Fruit fly (Drosophila melanogaster): ENCODE data around the gene Vha68-3.
A peak's percentile ranks its signal among the peaks of the same experiment; 100 is the strongest.

The Vha68-3 gene

dm6 chr2L:13005304-13005703 lies 26.7 kb downstream of the Vha68-3 start:
- TF ChIP-seq CG11617 (GFP tag; optimal IDR thresholded peaks at IDR 0.05) (no peak), ovo (GFP tag; optimal IDR thresholded peaks at IDR 0.05) (no peak), CG5204 (GFP tag; optimal IDR thresholded peaks at IDR 0.05) (no peak), Hr96 (GFP tag; optimal IDR thresholded peaks at IDR 0.05) (no peak), kay (GFP tag; ENCODE audit: borderline replicate concordance) (no peak), bab1 (GFP tag; optimal IDR thresholded peaks at IDR 0.05) (no peak), CG33017 (tag; optimal IDR thresholded peaks at IDR 0.05) (no peak), cic (GFP tag; optimal IDR thresholded peaks at IDR 0.05) (no peak), pad (GFP tag; optimal IDR thresholded peaks at IDR 0.05) (no peak), tj (GFP tag; optimal IDR thresholded peaks at IDR 0.05) (no peak), Crg-1 (GFP tag; optimal IDR thresholded peaks at IDR 0.05) (no peak), CG7101 (tag; optimal IDR thresholded peaks at IDR 0.05) (no peak), CG14711 (tag; optimal IDR thresholded peaks at IDR 0.05) (no peak), cnc (optimal IDR thresholded peaks at IDR 0.05) (no peak), CG7045 (GFP tag; optimal IDR thresholded peaks at IDR 0.05) (no peak), Mnt (GFP tag; optimal IDR thresholded peaks at IDR 0.05) (no peak), CG12768 (GFP tag; optimal IDR thresholded peaks at IDR 0.05) (no peak), toe (GFP tag; optimal IDR thresholded peaks at IDR 0.05) (no peak), CG1620 (GFP tag; optimal IDR thresholded peaks at IDR 0.05) (no peak), Clk (GFP tag; optimal IDR thresholded peaks at IDR 0.05) (no peak)

DNA sequence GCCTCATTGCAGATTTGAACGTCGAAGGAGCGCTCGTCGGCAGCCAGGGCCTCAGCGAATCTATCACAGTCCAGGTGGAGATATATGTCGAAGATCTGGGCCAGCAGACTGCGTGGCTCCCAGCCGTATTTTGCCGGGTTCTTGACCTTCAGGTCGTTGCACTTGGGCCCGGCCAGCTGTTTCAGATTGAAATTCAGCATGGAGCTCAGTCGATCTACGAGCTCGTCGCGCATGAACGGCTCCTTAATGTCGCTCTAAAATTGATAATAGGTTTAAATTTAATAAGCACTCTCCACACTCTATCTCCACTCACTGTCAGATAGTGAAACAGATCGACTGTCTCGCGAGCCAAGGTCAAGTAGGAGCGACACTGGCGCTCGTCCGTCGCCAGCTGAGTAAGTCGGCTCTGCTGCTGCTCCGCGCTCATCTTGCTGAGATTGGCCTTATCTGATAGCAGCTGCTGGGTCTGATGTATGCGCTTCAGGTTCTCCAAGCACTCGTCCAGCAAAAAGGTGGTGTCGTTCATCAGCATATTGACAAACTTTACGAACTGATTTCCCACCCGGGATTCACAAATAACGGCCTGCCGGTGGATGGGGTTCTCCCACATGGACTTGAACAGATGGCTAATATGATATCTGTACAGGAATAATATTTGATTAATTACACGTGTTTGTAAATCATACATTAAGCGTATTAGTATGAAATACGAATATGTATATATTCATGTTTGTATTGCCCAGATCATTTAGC lies 35.6 kb downstream of the Vha68-3 start:
- TF ChIP-seq Hr96 (GFP tag; optimal IDR thresholded peaks at IDR 0.05): no peak
- TF ChIP-seq CG7101 (tag; optimal IDR thresholded peaks at IDR 0.05): no peak
- TF ChIP-seq pad (GFP tag; optimal IDR thresholded peaks at IDR 0.05): no peak
- peak; percentile 10 for TF ChIP-seq cic (GFP tag; optimal IDR thresholded peaks at IDR 0.05)
- TF ChIP-seq toe (GFP tag; optimal IDR thresholded peaks at IDR 0.05): no peak
- TF ChIP-seq CG11617 (GFP tag; optimal IDR thresholded peaks at IDR 0.05): no peak
- no peak for TF ChIP-seq tj (GFP tag; optimal IDR thresholded peaks at IDR 0.05)
- TF ChIP-seq CG5204 (GFP tag; optimal IDR thresholded peaks at IDR 0.05): no peak

DNA sequence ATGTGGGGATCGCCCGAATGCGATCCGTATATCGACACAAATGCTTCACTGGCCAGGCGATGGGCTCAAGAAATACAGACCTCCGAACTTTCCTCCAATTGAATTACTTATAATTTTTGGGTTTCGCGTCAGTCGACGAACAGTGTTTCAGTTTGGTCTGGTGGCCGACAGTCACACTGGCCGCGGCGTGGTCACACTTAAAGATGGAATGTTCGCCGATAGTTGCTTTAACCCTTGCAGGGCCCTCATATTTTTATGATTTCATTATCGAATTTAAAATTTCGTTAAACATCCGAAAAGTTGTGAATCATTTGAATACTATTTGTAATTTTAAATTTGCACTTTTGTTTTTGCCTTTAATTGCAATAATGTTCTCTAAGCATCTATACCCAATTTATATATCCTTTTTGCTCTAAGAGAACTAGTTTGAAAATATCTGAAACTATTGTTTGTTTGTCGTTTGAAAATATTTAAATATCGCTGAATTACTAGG lies 40.5 kb downstream of the Vha68-3 start, which contains the start of gene Ube4B:
TSS of gene Ube4B (minus strand) at position 443 of the 493 bp plus-strand sequence.
- peak; percentile 27 for TF ChIP-seq Crg-1 (GFP tag; optimal IDR thresholded peaks at IDR 0.05)
- peak; percentile 18 for TF ChIP-seq CG14711 (tag; optimal IDR thresholded peaks at IDR 0.05)
- no peak for TF ChIP-seq cnc (optimal IDR thresholded peaks at IDR 0.05)
- peak; percentile 61 for TF ChIP-seq Mnt (GFP tag; optimal IDR thresholded peaks at IDR 0.05)
- TF ChIP-seq CG33017 (tag; optimal IDR thresholded peaks at IDR 0.05): peak; percentile 31
- no peak for TF ChIP-seq tj (GFP tag; optimal IDR thresholded peaks at IDR 0.05)
- no peak for TF ChIP-seq Hr96 (GFP tag; optimal IDR thresholded peaks at IDR 0.05)
- TF ChIP-seq ovo (GFP tag; optimal IDR thresholded peaks at IDR 0.05): no peak
- TF ChIP-seq pad (GFP tag; optimal IDR thresholded peaks at IDR 0.05): peak; percentile 32
- TF ChIP-seq CG11617 (GFP tag; optimal IDR thresholded peaks at IDR 0.05): peak; percentile 43
- no peak for TF ChIP-seq toe (GFP tag; optimal IDR thresholded peaks at IDR 0.05)
- TF ChIP-seq CG5204 (GFP tag; optimal IDR thresholded peaks at IDR 0.05): no peak
- TF ChIP-seq kay (GFP tag; ENCODE audit: borderline replicate concordance): no peak
- TF ChIP-seq CG1620 (GFP tag; optimal IDR thresholded peaks at IDR 0.05): peak; percentile 59
- TF ChIP-seq bab1 (GFP tag; optimal IDR thresholded peaks at IDR 0.05): peak; percentile 59
- TF ChIP-seq Clk (GFP tag; optimal IDR thresholded peaks at IDR 0.05): peak; percentile 21
- TF ChIP-seq CG12768 (GFP tag; optimal IDR thresholded peaks at IDR 0.05): peak; percentile 51
- peak; percentile 24 for TF ChIP-seq cic (GFP tag; optimal IDR thresholded peaks at IDR 0.05)
- TF ChIP-seq CG7045 (GFP tag; optimal IDR thresholded peaks at IDR 0.05): peak; percentile 17
- TF ChIP-seq CG7101 (tag; optimal IDR thresholded peaks at IDR 0.05): peak; percentile 70

dm6 chr2L:13021020-13021781 lies 42.6 kb downstream of the Vha68-3 start, which contains the start of gene CG9933:
Gene CG9933 (minus strand): TSS chr2L:13021312.
- TF ChIP-seq cnc (optimal IDR thresholded peaks at IDR 0.05) (no peak), ovo (GFP tag; optimal IDR thresholded peaks at IDR 0.05) (peak; percentile 23)

DNA sequence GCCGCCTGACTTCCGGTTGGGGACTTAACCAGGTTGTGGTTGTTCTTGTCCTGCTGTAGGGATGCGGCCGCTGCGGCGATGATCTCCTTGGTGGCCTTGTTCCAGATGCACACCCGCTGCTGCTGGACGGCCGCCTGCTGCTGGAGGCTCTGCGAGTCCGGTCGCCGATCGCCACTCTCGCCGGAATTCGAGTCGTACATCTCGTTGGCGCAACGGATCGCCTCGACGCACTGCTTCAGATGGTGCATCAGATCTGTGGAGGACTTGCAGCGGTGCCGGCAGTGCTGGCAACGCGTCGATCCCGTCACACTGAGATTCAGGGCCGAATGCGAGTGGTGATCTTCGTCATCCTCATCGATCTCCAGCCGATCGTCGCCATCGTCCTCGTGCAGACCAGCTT lies 50.3 kb downstream of the Vha68-3 start:
- no peak for TF ChIP-seq CG12768 (GFP tag; optimal IDR thresholded peaks at IDR 0.05)
- TF ChIP-seq ovo (GFP tag; optimal IDR thresholded peaks at IDR 0.05): no peak
- TF ChIP-seq Crg-1 (GFP tag; optimal IDR thresholded peaks at IDR 0.05): no peak
- no peak for TF ChIP-seq CG7045 (GFP tag; optimal IDR thresholded peaks at IDR 0.05)

All from whole organism, adult.